Fruit fly (Drosophila melanogaster) whole organism, embryonic: ENCODE measurements around the gene Ing3.
A peak's percentile ranks its signal among the peaks of the same experiment; 100 is the strongest.

Experiments used
- BtbVII ChIP-seq: fragments of 200-800 bp; sonication (Bioruptor generic); optimal IDR thresholded peaks from 3 replicates; lab custom pipeline; 2017; ENCODE audit warnings: missing biosample characterization, mild to moderate bottlenecking, missing genetic modification characterization
- CG10321 ChIP-seq: fragments of 200-800 bp; sonication (Bioruptor generic); IDR thresholded peaks from 2 replicates; pipeline ENCODE4 v1.3.6; 2022; ENCODE audit warnings: missing biosample characterization, missing genetic modification characterization
- CG10959 ChIP-seq: fragments of 200-800 bp; sonication (Bioruptor generic); IDR thresholded peaks from 2 replicates; pipeline ENCODE4 v1.3.6; 2022; ENCODE audit warnings: missing biosample characterization, missing genetic modification characterization
- CG13123 ChIP-seq: fragments of 200-800 bp; sonication (Bioruptor generic); optimal IDR thresholded peaks from 2 replicates; lab custom pipeline; 2016; ENCODE audit warnings: missing biosample characterization, missing genetic modification characterization
- CG17612 ChIP-seq: fragments of 200-800 bp; sonication (Bioruptor generic); IDR thresholded peaks from 2 replicates; pipeline ENCODE4 v1.3.6; 2022; ENCODE audit warnings: missing biosample characterization, missing genetic modification characterization
- CG17829 ChIP-seq: fragments of 200-800 bp; optimal IDR thresholded peaks from 2 replicates; lab custom pipeline; 2019; ENCODE audit warnings: missing biosample characterization, mild to moderate bottlenecking, missing genetic modification characterization, moderate library complexity
- CG17912 ChIP-seq: fragments of 200-800 bp; sonication (Bioruptor generic); optimal IDR thresholded peaks from 2 replicates; lab custom pipeline; 2018; ENCODE audit warnings: missing biosample characterization, mild to moderate bottlenecking, missing genetic modification characterization
- CG18011 ChIP-seq: fragments of 200-800 bp; sonication (Bioruptor generic); optimal IDR thresholded peaks from 2 replicates; lab custom pipeline; 2017; ENCODE audit warnings: missing biosample characterization, missing genetic modification characterization, mild to moderate bottlenecking, moderate library complexity, missing genotype
- CG18599 ChIP-seq: fragments of 200-800 bp; sonication (Bioruptor generic); optimal IDR thresholded peaks from 3 replicates; lab custom pipeline; 2017; ENCODE audit warnings: missing biosample characterization, missing genetic modification characterization, mild to moderate bottlenecking, moderate library complexity, missing genetic modification reagents
- CG18619 ChIP-seq: fragments of 200-800 bp; sonication (Bioruptor generic); optimal IDR thresholded peaks from 3 replicates; lab custom pipeline; 2017; ENCODE audit warnings: missing biosample characterization, mild to moderate bottlenecking, missing genetic modification characterization
- CG31365 ChIP-seq: fragments of 200-800 bp; sonication (Bioruptor generic); optimal IDR thresholded peaks from 2 replicates; lab custom pipeline; 2018; ENCODE audit warnings: missing biosample characterization, mild to moderate bottlenecking, missing genetic modification characterization
- CG33213 ChIP-seq: fragments of 200-800 bp; sonication (Bioruptor generic); optimal IDR thresholded peaks from 3 replicates; lab custom pipeline; 2016; ENCODE audit warnings: missing biosample characterization, missing genetic modification characterization
- CG34224 ChIP-seq: fragments of 200-800 bp; sonication (Bioruptor generic); IDR thresholded peaks from 3 replicates; pipeline ENCODE4 v1.3.6; 2022; ENCODE audit warnings: missing biosample characterization, missing genetic modification characterization; ENCODE audit not compliant: partially characterized antibody
- CG6175 ChIP-seq: fragments of 200-800 bp; sonication (Bioruptor generic); IDR thresholded peaks from 3 replicates; pipeline ENCODE4 v1.3.6; 2022; ENCODE audit warnings: missing biosample characterization, missing genetic modification characterization
- CG6765 ChIP-seq: fragments of 200-800 bp; sonication (Bioruptor generic); optimal IDR thresholded peaks from 3 replicates; lab custom pipeline; 2017; ENCODE audit warnings: missing biosample characterization, mild to moderate bottlenecking, missing genetic modification characterization
- CG7357 ChIP-seq: fragments of 200-800 bp; sonication (Bioruptor generic); IDR thresholded peaks from 3 replicates; pipeline ENCODE4 v1.3.6; 2022; ENCODE audit warnings: missing biosample characterization, missing genetic modification characterization
- CG7786 ChIP-seq: fragments of 200-800 bp; sonication (Bioruptor generic); optimal IDR thresholded peaks from 2 replicates; lab custom pipeline; 2016; ENCODE audit warnings: missing biosample characterization, missing genetic modification characterization
- Camta ChIP-seq: fragments of 200-800 bp; sonication (Bioruptor generic); optimal IDR thresholded peaks from 2 replicates; lab custom pipeline; 2016; ENCODE audit warnings: missing biosample characterization, missing genetic modification characterization
- Deaf1 ChIP-seq: fragments of 200-800 bp; optimal IDR thresholded peaks from 3 replicates; lab custom pipeline; 2019; ENCODE audit warnings: missing biosample characterization, mild to moderate bottlenecking, missing genetic modification characterization, moderate library complexity
- Dip3 ChIP-seq: fragments of 200-800 bp; sonication (Bioruptor generic); optimal IDR thresholded peaks from 3 replicates; lab custom pipeline; 2016; ENCODE audit warnings: missing biosample characterization, missing genetic modification characterization
- E2f1 ChIP-seq: fragments of 200-800 bp; sonication (Bioruptor generic); IDR thresholded peaks from 2 replicates; pipeline ENCODE4 v1.3.6; 2022; ENCODE audit warnings: missing biosample characterization, missing genetic modification characterization
- Elba2 ChIP-seq: fragments of 200-800 bp; sonication (Bioruptor generic); optimal IDR thresholded peaks from 3 replicates; lab custom pipeline; 2016; ENCODE audit warnings: missing biosample characterization, missing genetic modification characterization
- HHEX ChIP-seq: fragments of 200-800 bp; sonication (Bioruptor generic); optimal IDR thresholded peaks from 3 replicates; lab custom pipeline; 2017; ENCODE audit warnings: missing biosample characterization, mild to moderate bottlenecking, missing genetic modification characterization, missing genetic modification reagents
- Kr ChIP-seq: fragments of 200-800 bp; sonication (Bioruptor generic); optimal IDR thresholded peaks from 2 replicates; lab custom pipeline; 2017; ENCODE audit warnings: missing biosample characterization, mild to moderate bottlenecking, missing genetic modification characterization
- MBD-R2 ChIP-seq: fragments of 200-800 bp; sonication (Bioruptor generic); IDR thresholded peaks from 2 replicates; pipeline ENCODE4 v1.3.6; 2022; ENCODE audit warnings: missing biosample characterization, missing genetic modification characterization
- Mad ChIP-seq: fragments of 200-800 bp; sonication (Bioruptor generic); optimal IDR thresholded peaks from 2 replicates; lab custom pipeline; 2016; ENCODE audit warnings: missing biosample characterization, missing genetic modification characterization
- Nf-YB ChIP-seq: fragments of 200-800 bp; sonication (Bioruptor generic); optimal IDR thresholded peaks from 3 replicates; lab custom pipeline; 2019; ENCODE audit warnings: missing biosample characterization, mild to moderate bottlenecking, missing genetic modification characterization, moderate library complexity
- Pdp1 ChIP-seq, 2 experiments: fragments of 200-800 bp; sonication (Bioruptor generic); optimal IDR thresholded peaks; 3 replicates each; lab custom pipeline; 2016; ENCODE audit warnings: missing biosample characterization in 2 of 2, missing genetic modification characterization in 2 of 2, mild to moderate bottlenecking in 1 of 2, moderate library complexity in 1 of 2
- ab ChIP-seq: fragments of 200-800 bp; sonication (Bioruptor generic); optimal IDR thresholded peaks from 2 replicates; lab custom pipeline; 2016; ENCODE audit warnings: missing biosample characterization, missing genetic modification characterization
- ac ChIP-seq: fragments of 200-800 bp; sonication (Bioruptor generic); optimal IDR thresholded peaks from 3 replicates; lab custom pipeline; 2017; ENCODE audit warnings: missing biosample characterization, mild to moderate bottlenecking, missing genetic modification characterization
- bigmax ChIP-seq: fragments of 200-800 bp; sonication (Bioruptor generic); optimal IDR thresholded peaks from 2 replicates; lab custom pipeline; 2018; ENCODE audit warnings: missing biosample characterization, mild to moderate bottlenecking, missing genetic modification characterization
- bsh ChIP-seq, 2 experiments: fragments of 200-800 bp; sonication (Bioruptor generic); optimal IDR thresholded peaks; 2 replicates each; lab custom pipeline; 2017 to 2018; ENCODE audit warnings: mild to moderate bottlenecking in 2 of 2, missing biosample characterization in 2 of 2, missing genetic modification characterization in 2 of 2, moderate library complexity in 1 of 2
- caup ChIP-seq: fragments of 200-800 bp; sonication (Bioruptor generic); optimal IDR thresholded peaks from 3 replicates; lab custom pipeline; 2017; ENCODE audit warnings: missing biosample characterization, mild to moderate bottlenecking, missing genetic modification characterization, moderate library complexity; ENCODE audit not compliant: severe bottlenecking
- disco-r ChIP-seq: fragments of 200-800 bp; sonication (Bioruptor generic); optimal IDR thresholded peaks from 2 replicates; lab custom pipeline; 2016; ENCODE audit warnings: missing biosample characterization, missing genetic modification characterization
- esg ChIP-seq: fragments of 200-800 bp; sonication (Bioruptor generic); conservative IDR thresholded peaks from 2 replicates; pipeline ENCODE4 v1.3.6; 2022; ENCODE audit warnings: missing biosample characterization, missing genetic modification characterization
- ewg ChIP-seq: fragments of 200-800 bp; sonication (Bioruptor generic); optimal IDR thresholded peaks from 3 replicates; lab custom pipeline; 2017; ENCODE audit warnings: mild to moderate bottlenecking, missing biosample characterization, missing genetic modification reagents, missing genetic modification characterization
- gsb ChIP-seq: fragments of 200-800 bp; sonication (Bioruptor generic); IDR thresholded peaks from 2 replicates; pipeline ENCODE4 v1.3.6; 2022; ENCODE audit warnings: missing biosample characterization, missing genetic modification characterization
- inv ChIP-seq: fragments of 200-800 bp; sonication (Bioruptor generic); IDR thresholded peaks from 2 replicates; pipeline ENCODE4 v1.3.6; 2022; ENCODE audit warnings: missing biosample characterization, missing genetic modification characterization; ENCODE audit not compliant: partially characterized antibody
- knrl ChIP-seq: fragments of 200-800 bp; sonication (Bioruptor generic); IDR thresholded peaks from 3 replicates; pipeline ENCODE4 v1.3.6; 2022; ENCODE audit warnings: missing biosample characterization, missing genetic modification characterization; ENCODE audit not compliant: partially characterized antibody
- maf-S ChIP-seq: fragments of 200-800 bp; sonication (Bioruptor generic); optimal IDR thresholded peaks from 2 replicates; lab custom pipeline; 2016; ENCODE audit warnings: missing biosample characterization, missing genetic modification characterization
- pfk ChIP-seq: fragments of 200-800 bp; sonication (Bioruptor generic); optimal IDR thresholded peaks from 2 replicates; lab custom pipeline; 2018; ENCODE audit warnings: missing biosample characterization, mild to moderate bottlenecking, missing genetic modification characterization, moderate library complexity
- phol ChIP-seq: fragments of 200-800 bp; sonication (Bioruptor generic); optimal IDR thresholded peaks from 3 replicates; lab custom pipeline; 2018; ENCODE audit warnings: missing biosample characterization, mild to moderate bottlenecking, missing genetic modification characterization, moderate library complexity
- prd ChIP-seq, 3 experiments: fragments of >200 bp in 2 of 3; fragments of 200-800 bp in 1 of 3; sonication (Bioruptor generic) in 1 of 3; optimal IDR thresholded peaks in 2 of 3; IDR thresholded peaks in 1 of 3; 2 replicates in 2 of 3; 3 replicates in 1 of 3; pipeline versions ENCODE4 v1.3.6 to Lab custom; 2017 to 2022; ENCODE audit warnings: missing biosample characterization in 1 of 3, missing genetic modification characterization in 1 of 3
- sens ChIP-seq: fragments of 200-800 bp; sonication (Bioruptor generic); peaks from one replicate; lab custom pipeline; 2016; ENCODE audit warnings: missing biosample characterization, missing genetic modification characterization
- slou ChIP-seq: fragments of 200-800 bp; sonication (Bioruptor generic); optimal IDR thresholded peaks from 3 replicates; lab custom pipeline; 2016; ENCODE audit warnings: missing biosample characterization, missing genetic modification characterization
- stwl ChIP-seq: fragments of 200-800 bp; sonication (Bioruptor generic); optimal IDR thresholded peaks from 3 replicates; lab custom pipeline; 2018; ENCODE audit warnings: missing biosample characterization, mild to moderate bottlenecking, missing genetic modification characterization, moderate library complexity
- tna ChIP-seq: fragments of 200-800 bp; sonication (Bioruptor generic); IDR thresholded peaks from 2 replicates; pipeline ENCODE4 v1.3.6; 2022; ENCODE audit warnings: missing biosample characterization, missing genetic modification characterization; ENCODE audit not compliant: partially characterized antibody
- unc-4 ChIP-seq: fragments of 200-800 bp; sonication (Bioruptor generic); IDR thresholded peaks from 2 replicates; pipeline ENCODE4 v1.3.6; 2022; ENCODE audit warnings: missing biosample characterization, missing genetic modification characterization; ENCODE audit not compliant: partially characterized antibody
- vfl ChIP-seq: fragments of 200-800 bp; sonication (Bioruptor generic); optimal IDR thresholded peaks from 2 replicates; lab custom pipeline; 2016; ENCODE audit warnings: missing biosample characterization, missing genetic modification characterization

The Ing3 gene

DNA sequence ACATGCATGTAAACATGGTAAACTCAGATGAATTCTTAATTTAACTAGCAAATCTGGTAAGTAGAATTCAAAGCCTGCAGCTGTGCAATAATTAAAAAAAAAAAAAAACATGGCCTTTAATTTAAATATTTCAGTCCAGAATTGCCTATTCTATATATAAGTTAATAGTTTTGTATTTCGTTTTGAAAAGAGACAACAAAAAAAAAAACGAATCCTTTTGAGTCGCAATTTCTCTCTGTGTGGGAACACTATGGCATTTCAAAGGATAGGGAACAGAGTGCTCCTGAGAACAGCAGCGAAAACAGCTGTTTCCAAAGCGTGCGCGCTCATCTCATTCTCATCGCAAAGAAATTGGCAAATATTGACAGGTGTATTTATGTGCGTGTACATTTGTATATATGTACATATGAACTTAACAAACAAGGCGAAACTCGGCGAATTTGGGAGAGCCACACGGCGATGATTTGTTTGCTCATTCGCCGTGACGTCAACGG, 7.1 kb downstream of the Ing3 start (continued):
- peak; percentile 12 for TF ChIP-seq Deaf1 (tag; lab: Kevin White, UChicago)
- TF ChIP-seq Elba2 (GFP tag; lab: Kevin White, UChicago) = no peak
- TF ChIP-seq unc-4 (GFP tag; lab: Robert Waterston, UW) = no peak
- TF ChIP-seq caup (GFP tag; lab: Kevin White, UChicago) = peak; percentile 21
- TF ChIP-seq CG7357 = no peak
- peak; percentile 45 for TF ChIP-seq CG18619 (GFP tag; lab: Kevin White, UChicago)
- TF ChIP-seq knrl (GFP tag; lab: Robert Waterston, UW) = no peak
- no peak for TF ChIP-seq Kr (GFP tag; lab: Kevin White, UChicago)
- no peak for TF ChIP-seq stwl (tag; lab: Kevin White, UChicago)
- TF ChIP-seq E2f1 (GFP tag; lab: Robert Waterston, UW) = no peak; the same call in 1 of the 2 replicates
- peak; percentile 54 for TF ChIP-seq BtbVII
- TF ChIP-seq sens (GFP tag; lab: Kevin White, UChicago) = peak; percentile 91
- TF ChIP-seq Nf-YB (GFP tag; lab: Kevin White, UChicago) = peak; percentile 8
- TF ChIP-seq maf-S (GFP tag; lab: Kevin White, UChicago) = no peak
- peak; percentile 45 for TF ChIP-seq CG31365 (tag; lab: Kevin White, UChicago)
- no peak for TF ChIP-seq ab (GFP tag; lab: Kevin White, UChicago)
- TF ChIP-seq esg (GFP tag; lab: Robert Waterston, UW) = peak; percentile 60
- peak; percentile 24 for TF ChIP-seq pfk (GFP tag; lab: Kevin White, UChicago)
- peak; percentile 10 for TF ChIP-seq Dip3 (GFP tag; lab: Kevin White, UChicago)
- TF ChIP-seq Camta (GFP tag; lab: Kevin White, UChicago) = peak; percentile 43
- peak; percentile 54 for TF ChIP-seq ac (GFP tag; lab: Kevin White, UChicago)
- no peak for TF ChIP-seq inv (GFP tag; lab: Robert Waterston, UW)
- peak; percentile 39 to 68 for TF ChIP-seq bsh (GFP tag; optimal IDR thresholded peaks at IDR 0.05; lab: Kevin White, UChicago)
- TF ChIP-seq MBD-R2 = no peak
- TF ChIP-seq gsb (GFP tag; lab: Robert Waterston, UW) = no peak
- peak; percentile 41 to 54 for TF ChIP-seq Pdp1 (GFP tag; optimal IDR thresholded peaks at IDR 0.05; lab: Kevin White, UChicago)
- TF ChIP-seq vfl = peak; percentile 23
- no peak for TF ChIP-seq prd (optimal IDR thresholded peaks at IDR 0.05; lab: Kevin White, UChicago)
- TF ChIP-seq prd (GFP tag; IDR thresholded peaks at IDR 0.05; lab: Robert Waterston, UW) = peak; percentile 65; the same call in 2 of the 3 replicates
- peak; percentile 45 for TF ChIP-seq ewg
- no peak for TF ChIP-seq tna
- peak; percentile 29 for TF ChIP-seq slou (GFP tag; lab: Kevin White, UChicago)
- TF ChIP-seq HHEX = peak; percentile 72
- TF ChIP-seq CG7786 = peak; percentile 50
- TF ChIP-seq CG6175 (GFP tag; lab: Robert Waterston, UW) = no peak
- peak; percentile 14 for TF ChIP-seq CG18011 (GFP tag; lab: Kevin White, UChicago)
- TF ChIP-seq phol = peak; percentile 73
- TF ChIP-seq CG13123 = no peak
- TF ChIP-seq CG10959 (GFP tag; lab: Robert Waterston, UW) = 0 out of 2 replicates have a peak, but pooled peaks have one; percentile 25
- no peak for TF ChIP-seq disco-r (GFP tag; lab: Kevin White, UChicago)
- TF ChIP-seq Mad = no peak
- peak; percentile 64 for TF ChIP-seq CG6765 (GFP tag; lab: Kevin White, UChicago)
- TF ChIP-seq CG18599 (GFP tag; lab: Kevin White, UChicago) = peak; percentile 79
- TF ChIP-seq CG17612 = no peak
- TF ChIP-seq bigmax = no peak
- TF ChIP-seq CG34224 = no peak
- no peak for TF ChIP-seq CG10321
- peak; percentile 72 for TF ChIP-seq CG17829 (tag; lab: Kevin White, UChicago)
- no peak for TF ChIP-seq CG33213 (GFP tag; lab: Kevin White, UChicago)
- TF ChIP-seq CG17912 (GFP tag; lab: Kevin White, UChicago) = no peak
